Worm (Caenorhabditis elegans) whole organism, L4 larva: Measurements from ENCODE around the gene Y60C6A.1.

Source experiments
- F10B5.3 ChIP-seq: sonication (generic microtip); optimal IDR thresholded peaks from 2 replicates; lab custom pipeline; 2016; ENCODE audit warnings: mild to moderate bottlenecking, missing genetic modification characterization, missing compliant biosample characterization
- F37D6.2 ChIP-seq: sonication (generic microtip); optimal IDR thresholded peaks from 2 replicates; lab custom pipeline; 2016; ENCODE audit warnings: mild to moderate bottlenecking, missing genetic modification characterization, missing compliant biosample characterization
- F49E8.2 ChIP-seq: sonication (generic microtip); optimal IDR thresholded peaks from 2 replicates; lab custom pipeline; 2016; ENCODE audit warnings: missing compliant biosample characterization, mild to moderate bottlenecking, missing genetic modification characterization, borderline replicate concordance
- Y105C5A.15 ChIP-seq: fragments of 200-800 bp; sonication (Bioruptor generic); IDR thresholded peaks from 2 replicates; pipeline ENCODE4 v1.3.6; 2022; ENCODE audit warnings: missing genetic modification characterization, missing compliant biosample characterization
- Y48G9A.11 ChIP-seq: fragments of 200-800 bp; sonication (Bioruptor generic); IDR thresholded peaks from 2 replicates; pipeline ENCODE4 v1.3.6; 2022; ENCODE audit warnings: missing genetic modification reagents, missing genetic modification characterization, missing compliant biosample characterization
- ZK546.5 ChIP-seq, 2 experiments: sonication (generic microtip); optimal IDR thresholded peaks; 2 replicates each; lab custom pipeline; 2017; ENCODE audit warnings: missing biosample characterization in 2 of 2, missing genetic modification characterization in 2 of 2
- aha-1 ChIP-seq: fragments of 150-350 bp; peaks from one replicate; lab custom pipeline; 2014; ENCODE audit warnings: missing biosample characterization, missing genetic modification characterization
- aly-2 ChIP-seq: sonication (generic microtip); optimal IDR thresholded peaks from 2 replicates; lab custom pipeline; 2018; ENCODE audit warnings: missing biosample characterization, missing genetic modification characterization
- attf-4 ChIP-seq: sonication (generic microtip); optimal IDR thresholded peaks from 3 replicates; lab custom pipeline; 2017; ENCODE audit warnings: missing biosample characterization, missing genetic modification characterization
- ceh-20 ChIP-seq: fragments of 200-800 bp; sonication (Bioruptor generic); IDR thresholded peaks from 2 replicates; pipeline ENCODE4 v1.3.6; 2022; ENCODE audit warnings: missing genetic modification reagents, missing genetic modification characterization, missing compliant biosample characterization
- ceh-28 ChIP-seq: fragments of 150-350 bp; optimal IDR thresholded peaks from 2 replicates; lab custom pipeline; 2014; ENCODE audit warnings: missing biosample characterization, missing genetic modification reagents, missing genetic modification characterization
- ceh-32 ChIP-seq: sonication (generic microtip); optimal IDR thresholded peaks from 2 replicates; lab custom pipeline; 2016; ENCODE audit warnings: mild to moderate bottlenecking, missing genetic modification characterization, missing compliant biosample characterization; ENCODE audit not compliant: poor library complexity
- ceh-82 ChIP-seq: sonication (generic microtip); optimal IDR thresholded peaks from 2 replicates; lab custom pipeline; 2017; ENCODE audit warnings: missing biosample characterization, missing genetic modification characterization
- ces-1 ChIP-seq: fragments of 150-350 bp; sonication (generic microtip); optimal IDR thresholded peaks from 4 replicates; lab custom pipeline; 2014; ENCODE audit warnings: missing biosample characterization, missing genetic modification reagents, missing genetic modification characterization
- cey-2 ChIP-seq: sonication (generic microtip); optimal IDR thresholded peaks from 3 replicates; lab custom pipeline; 2017; ENCODE audit warnings: missing genetic modification characterization, mild to moderate bottlenecking, missing compliant biosample characterization, antibody characterized with exemption, borderline replicate concordance; ENCODE audit not compliant: insufficient read depth
- ctbp-1 ChIP-seq: fragments of 200-800 bp; sonication (Bioruptor generic); IDR thresholded peaks from 2 replicates; pipeline ENCODE4 v1.3.6; 2022; ENCODE audit warnings: missing genetic modification reagents, missing genetic modification characterization, missing compliant biosample characterization
- daf-19 ChIP-seq: fragments of 200-800 bp; sonication (Bioruptor generic); conservative IDR thresholded peaks from 2 replicates; pipeline ENCODE4 v1.3.6; 2022; ENCODE audit warnings: missing genetic modification characterization, missing compliant biosample characterization
- daf-8 ChIP-seq: fragments of 200-800 bp; sonication (Bioruptor generic); IDR thresholded peaks from 2 replicates; pipeline ENCODE4 v1.3.6; 2022; ENCODE audit warnings: missing genetic modification characterization, missing compliant biosample characterization
- dmd-9 ChIP-seq: fragments of 200-800 bp; sonication (Bioruptor generic); IDR thresholded peaks from 2 replicates; pipeline ENCODE4 v1.3.6; 2022; ENCODE audit warnings: missing genetic modification reagents, missing genetic modification characterization, missing compliant biosample characterization
- dpl-1 ChIP-seq: fragments of 150-350 bp; optimal IDR thresholded peaks from 2 replicates; lab custom pipeline; 2014; ENCODE audit warnings: missing biosample characterization, missing genetic modification reagents, missing genetic modification characterization
- egl-27 ChIP-seq: sonication (generic microtip); optimal IDR thresholded peaks from 3 replicates; lab custom pipeline; 2017; ENCODE audit warnings: missing biosample characterization, missing genetic modification reagents, missing genetic modification characterization
- gei-8 ChIP-seq: fragments of 200-800 bp; sonication (Bioruptor generic); optimal IDR thresholded peaks from 2 replicates; lab custom pipeline; 2018; ENCODE audit warnings: mild to moderate bottlenecking, missing genetic modification characterization, missing compliant biosample characterization
- hlh-11 ChIP-seq: fragments of 200-800 bp; sonication (Bioruptor generic); optimal IDR thresholded peaks from 2 replicates; lab custom pipeline; 2018; ENCODE audit warnings: mild to moderate bottlenecking, missing genetic modification characterization, missing compliant biosample characterization
- hmg-1.1 ChIP-seq: fragments of 200-800 bp; sonication (Bioruptor generic); IDR thresholded peaks from 2 replicates; pipeline ENCODE4 v1.3.6; 2022; ENCODE audit warnings: missing genetic modification reagents, missing genetic modification characterization, missing compliant biosample characterization
- jun-1 ChIP-seq: fragments of 150-350 bp; optimal IDR thresholded peaks from 2 replicates; lab custom pipeline; 2014; ENCODE audit warnings: missing biosample characterization, missing genetic modification reagents, missing genetic modification characterization
- lin-1 ChIP-seq: fragments of 200-800 bp; sonication (Bioruptor generic); IDR thresholded peaks from 2 replicates; pipeline ENCODE4 v1.3.6; 2022; ENCODE audit warnings: missing genetic modification reagents, missing genetic modification characterization, missing compliant biosample characterization
- lin-13 ChIP-seq: fragments of 150-350 bp; optimal IDR thresholded peaks from 2 replicates; lab custom pipeline; 2014; ENCODE audit warnings: missing biosample characterization, missing genetic modification reagents, missing genetic modification characterization
- lin-38 ChIP-seq: fragments of 200-800 bp; sonication (Bioruptor generic); IDR thresholded peaks from 2 replicates; pipeline ENCODE4 v1.3.6; 2022; ENCODE audit warnings: missing genetic modification reagents, missing genetic modification characterization, missing compliant biosample characterization
- lir-3 ChIP-seq: sonication (generic microtip); optimal IDR thresholded peaks from 2 replicates; lab custom pipeline; 2016; ENCODE audit warnings: mild to moderate bottlenecking, missing genetic modification characterization, missing compliant biosample characterization
- mdl-1 ChIP-seq, 2 experiments: fragments of 150-350 bp in 1 of 2; sonication (generic microtip) in 1 of 2; optimal IDR thresholded peaks; 2 replicates each; lab custom pipeline; 2014 to 2017; ENCODE audit warnings: missing biosample characterization in 2 of 2, missing genetic modification characterization in 2 of 2
- mdt-29 ChIP-seq: fragments of 200-800 bp; sonication (Bioruptor generic); IDR thresholded peaks from 2 replicates; pipeline ENCODE4 v1.3.6; 2022; ENCODE audit warnings: missing genetic modification reagents, missing genetic modification characterization, missing compliant biosample characterization
- mxl-2 ChIP-seq: fragments of 200-800 bp; sonication (Bioruptor generic); conservative IDR thresholded peaks from 2 replicates; pipeline ENCODE4 v1.3.6; 2022; ENCODE audit warnings: missing genetic modification reagents, missing genetic modification characterization, missing compliant biosample characterization
- mxl-3 ChIP-seq: fragments of 200-800 bp; sonication (Bioruptor generic); optimal IDR thresholded peaks from 2 replicates; lab custom pipeline; 2018; ENCODE audit warnings: mild to moderate bottlenecking, missing genetic modification characterization, missing compliant biosample characterization
- nhr-10 ChIP-seq: fragments of 150-350 bp; optimal IDR thresholded peaks from 2 replicates; lab custom pipeline; 2014; ENCODE audit warnings: missing biosample characterization, missing genetic modification characterization
- nhr-11 ChIP-seq: fragments of 150-350 bp; optimal IDR thresholded peaks from 2 replicates; lab custom pipeline; 2014; ENCODE audit warnings: missing biosample characterization, missing genetic modification characterization
- nhr-25 ChIP-seq: sonication (generic microtip); optimal IDR thresholded peaks from 2 replicates; lab custom pipeline; 2017; ENCODE audit warnings: missing genetic modification characterization, mild to moderate bottlenecking, missing compliant biosample characterization, antibody characterized with exemption, moderate library complexity, borderline replicate concordance; ENCODE audit not compliant: insufficient read depth
- nhr-28 ChIP-seq: fragments of 150-350 bp; optimal IDR thresholded peaks from 2 replicates; lab custom pipeline; 2014; ENCODE audit warnings: missing biosample characterization, missing genetic modification characterization
- nhr-48 ChIP-seq: sonication (generic microtip); optimal IDR thresholded peaks from 2 replicates; lab custom pipeline; 2016; ENCODE audit warnings: mild to moderate bottlenecking, missing genetic modification characterization, missing compliant biosample characterization
- nhr-6 ChIP-seq: fragments of 150-350 bp; optimal IDR thresholded peaks from 2 replicates; lab custom pipeline; 2014; ENCODE audit warnings: missing biosample characterization, missing genetic modification characterization
- php-3 ChIP-seq: fragments of 200-800 bp; sonication (Bioruptor generic); IDR thresholded peaks from 2 replicates; pipeline ENCODE4 v1.3.6; 2022; ENCODE audit warnings: missing genetic modification reagents, missing genetic modification characterization, missing compliant biosample characterization
- pqm-1 ChIP-seq: sonication (generic microtip); optimal IDR thresholded peaks from 2 replicates; lab custom pipeline; 2017; ENCODE audit warnings: missing biosample characterization, missing genetic modification characterization
- set-16 ChIP-seq: fragments of 200-800 bp; sonication (Bioruptor generic); IDR thresholded peaks from 2 replicates; pipeline ENCODE4 v1.3.6; 2022; ENCODE audit warnings: missing genetic modification reagents, missing genetic modification characterization, missing compliant biosample characterization
- spr-1 ChIP-seq: sonication (generic microtip); optimal IDR thresholded peaks from 2 replicates; lab custom pipeline; 2016; ENCODE audit warnings: mild to moderate bottlenecking, missing genetic modification characterization, missing compliant biosample characterization
- spr-3 ChIP-seq: fragments of 200-800 bp; sonication (Bioruptor generic); optimal IDR thresholded peaks from 2 replicates; lab custom pipeline; 2018; ENCODE audit warnings: mild to moderate bottlenecking, missing genetic modification characterization, missing compliant biosample characterization
- unc-130 ChIP-seq: sonication (generic microtip); optimal IDR thresholded peaks from 2 replicates; lab custom pipeline; 2016; ENCODE audit warnings: missing genetic modification reagents, missing genetic modification characterization, missing compliant biosample characterization
- vab-7 ChIP-seq: fragments of 200-800 bp; sonication (Bioruptor generic); IDR thresholded peaks from 2 replicates; pipeline ENCODE4 v1.3.6; 2022; ENCODE audit warnings: missing genetic modification reagents, missing genetic modification characterization, missing compliant biosample characterization
- zag-1 ChIP-seq: fragments of 150-350 bp; optimal IDR thresholded peaks from 2 replicates; lab custom pipeline; 2014; ENCODE audit warnings: missing biosample characterization, missing genetic modification characterization
- zfp-2 ChIP-seq: sonication (generic microtip); optimal IDR thresholded peaks from 2 replicates; lab custom pipeline; 2016; ENCODE audit warnings: mild to moderate bottlenecking, missing genetic modification characterization, missing compliant biosample characterization
- zfp-3 ChIP-seq: fragments of 200-800 bp; sonication (Bioruptor generic); conservative IDR thresholded peaks from 2 replicates; pipeline ENCODE4 v1.3.6; 2022; ENCODE audit warnings: missing genetic modification reagents, missing genetic modification characterization, missing compliant biosample characterization
- ztf-11 ChIP-seq: fragments of 150-350 bp; optimal IDR thresholded peaks from 2 replicates; lab custom pipeline; 2014; ENCODE audit warnings: missing biosample characterization, missing genetic modification characterization
- ztf-7 ChIP-seq: fragments of 150-350 bp; optimal IDR thresholded peaks from 2 replicates; lab custom pipeline; 2014; ENCODE audit warnings: missing biosample characterization, missing genetic modification characterization

Gene Y60C6A.1

ce11 chrV:4826710-4827380 is 43.4 kb downstream of the Y60C6A.1 start, which contains the start of the genes hsp-6 and C37H5.5 (continued):
- no peak for TF ChIP-seq F10B5.3 (tag; lab: Kevin White, UChicago)
- TF ChIP-seq ZK546.5 (tag; optimal IDR thresholded peaks at IDR 0.05; lab: Kevin White, UChicago): no peak
- peak; percentile 88 for TF ChIP-seq nhr-6 (tag; lab: Kevin White, UChicago)
- peak; percentile 86 for TF ChIP-seq lin-13
- no peak for TF ChIP-seq lir-3 (tag; lab: Kevin White, UChicago)
- no peak for TF ChIP-seq ceh-28 (tag; lab: Kevin White, UChicago)
- TF ChIP-seq nhr-25 (tag; lab: Kevin White, UChicago): no peak
- TF ChIP-seq nhr-10 (tag; lab: Kevin White, UChicago): no peak
- TF ChIP-seq spr-1 (tag; lab: Kevin White, UChicago): peak; percentile 70
- TF ChIP-seq cey-2: no peak
- TF ChIP-seq ctbp-1 (GFP tag; lab: Robert Waterston, UW): no peak
- TF ChIP-seq mdt-29 (GFP tag; lab: Robert Waterston, UW): peak; percentile 91
- peak; percentile 76 for TF ChIP-seq hmg-1.1 (GFP tag; lab: Robert Waterston, UW)
- TF ChIP-seq zfp-2 (tag; lab: Kevin White, UChicago): no peak
- peak; percentile 66; the same call in 1 of the 2 replicates for TF ChIP-seq ceh-20 (GFP tag; lab: Robert Waterston, UW)
- peak; percentile 24 for TF ChIP-seq mxl-3 (GFP tag; lab: Kevin White, UChicago)
- no peak for TF ChIP-seq lin-1 (GFP tag; lab: Robert Waterston, UW)
- no peak for TF ChIP-seq set-16 (GFP tag; lab: Robert Waterston, UW)
- TF ChIP-seq jun-1 (tag; lab: Kevin White, UChicago): no peak
- TF ChIP-seq F49E8.2 (tag; lab: Kevin White, UChicago): peak; percentile 36
- peak; percentile 87 for TF ChIP-seq hlh-11 (tag; lab: Kevin White, UChicago)
- TF ChIP-seq Y48G9A.11 (GFP tag; lab: Robert Waterston, UW): no peak
- 0 out of 2 replicates have a peak, but pooled peaks have one; percentile 29 for TF ChIP-seq php-3 (GFP tag; lab: Robert Waterston, UW)
- no peak for TF ChIP-seq daf-8 (GFP tag; lab: Robert Waterston, UW)
- no peak for TF ChIP-seq ztf-11 (tag; lab: Kevin White, UChicago)
- TF ChIP-seq nhr-28 (tag; lab: Kevin White, UChicago): peak; percentile 78
- peak; percentile 50 for TF ChIP-seq nhr-48 (tag; lab: Kevin White, UChicago)
- TF ChIP-seq ztf-7 (tag; lab: Kevin White, UChicago): peak; percentile 27
- no peak for TF ChIP-seq ceh-82 (tag; lab: Kevin White, UChicago)
- TF ChIP-seq ceh-32: no peak
- no peak for TF ChIP-seq attf-4
- TF ChIP-seq unc-130 (GFP tag; lab: Kevin White, UChicago): peak; percentile 73
- TF ChIP-seq gei-8: no peak
- no peak for TF ChIP-seq zag-1 (tag; lab: Kevin White, UChicago)
- no peak for TF ChIP-seq pqm-1 (tag; lab: Kevin White, UChicago)
- TF ChIP-seq mxl-2 (GFP tag; lab: Robert Waterston, UW): no peak
- no peak for TF ChIP-seq aha-1 (tag; lab: Kevin White, UChicago)
- 0 out of 2 replicates have a peak, but pooled peaks have one; percentile 64 for TF ChIP-seq Y105C5A.15 (GFP tag; lab: Robert Waterston, UW)
- TF ChIP-seq lin-38 (GFP tag; lab: Robert Waterston, UW): peak; percentile 79
- peak in 1 of 2 experiments; percentile 78 for TF ChIP-seq mdl-1 (tag; optimal IDR thresholded peaks at IDR 0.05; lab: Kevin White, UChicago)
- TF ChIP-seq vab-7 (GFP tag; lab: Robert Waterston, UW): 0 out of 2 replicates have a peak, but pooled peaks have one; percentile 36
- TF ChIP-seq egl-27 (tag; lab: Kevin White, UChicago): no peak
- peak; percentile 41; the same call in 1 of the 2 replicates for TF ChIP-seq zfp-3 (GFP tag; lab: Robert Waterston, UW)
- peak; percentile 69 for TF ChIP-seq dpl-1 (GFP tag; lab: Kevin White, UChicago)
- TF ChIP-seq nhr-11 (tag; lab: Kevin White, UChicago): peak; percentile 18
- TF ChIP-seq F37D6.2: no peak
- TF ChIP-seq ces-1 (GFP tag; lab: Kevin White, UChicago): no peak
- no peak for TF ChIP-seq daf-19 (GFP tag; lab: Robert Waterston, UW)
- TF ChIP-seq aly-2 (tag; lab: Kevin White, UChicago): no peak
- TF ChIP-seq dmd-9 (GFP tag; lab: Robert Waterston, UW): no peak
- peak; percentile 7 for TF ChIP-seq spr-3
